Worm (Caenorhabditis elegans) whole organism, L1 larva: ENCODE measurements around the gene F41E6.7.

ENCODE experiments used
- F16B12.6 ChIP-seq: fragments of 150-350 bp; optimal IDR thresholded peaks from 2 replicates; lab custom pipeline; 2014; ENCODE audit warnings: missing biosample characterization, missing genetic modification characterization
- aha-1 ChIP-seq: fragments of 150-350 bp; optimal IDR thresholded peaks from 2 replicates; lab custom pipeline; 2014; ENCODE audit warnings: missing biosample characterization, missing genetic modification characterization
- alr-1 ChIP-seq: fragments of 200-800 bp; sonication (Bioruptor generic); optimal IDR thresholded peaks from 2 replicates; lab custom pipeline; 2018; ENCODE audit warnings: borderline replicate concordance, mild to moderate bottlenecking, missing genetic modification characterization, missing compliant biosample characterization
- ama-1 ChIP-seq: fragments of 150-350 bp; optimal IDR thresholded peaks from 2 replicates; lab custom pipeline; 2014
- blmp-1 ChIP-seq: fragments of 150-350 bp; optimal IDR thresholded peaks from 2 replicates; lab custom pipeline; 2014; ENCODE audit warnings: missing biosample characterization, missing genetic modification characterization
- ceh-8 ChIP-seq: fragments of 200-800 bp; sonication (Bioruptor generic); optimal IDR thresholded peaks from 2 replicates; lab custom pipeline; 2018; ENCODE audit warnings: mild to moderate bottlenecking, missing genetic modification characterization, moderate library complexity, missing compliant biosample characterization
- ceh-88 ChIP-seq: fragments of 200-800 bp; sonication (Bioruptor generic); IDR thresholded peaks from 2 replicates; pipeline ENCODE4 v1.3.6; 2022; ENCODE audit warnings: missing genetic modification characterization, missing compliant biosample characterization
- ceh-90 ChIP-seq: sonication (generic microtip); optimal IDR thresholded peaks from 2 replicates; lab custom pipeline; 2016; ENCODE audit warnings: missing genetic modification characterization, missing compliant biosample characterization
- ces-1 ChIP-seq: fragments of 150-350 bp; optimal IDR thresholded peaks from 2 replicates; lab custom pipeline; 2014; ENCODE audit warnings: missing biosample characterization, missing genetic modification reagents, missing genetic modification characterization
- dpl-1 ChIP-seq, 3 experiments: fragments of 150-350 bp in 2 of 3; sonication (generic microtip) in 1 of 3; optimal IDR thresholded peaks; 2 replicates each; lab custom pipeline; 2014 to 2017; ENCODE audit warnings: missing biosample characterization in 3 of 3, missing genetic modification characterization in 3 of 3, missing genetic modification reagents in 3 of 3
- efl-1 ChIP-seq, 4 experiments: fragments of 150-350 bp; optimal IDR thresholded peaks in 3 of 4; peaks in 1 of 4; 1 replicate in 1 of 4; 2 replicates in 3 of 4; lab custom pipeline; 2014; ENCODE audit warnings: missing biosample characterization in 2 of 4, missing genetic modification characterization in 2 of 4, missing genetic modification reagents in 2 of 4
- efl-3 ChIP-seq: fragments of 200-800 bp; sonication (Bioruptor generic); optimal IDR thresholded peaks from 2 replicates; lab custom pipeline; 2018; ENCODE audit warnings: mild to moderate bottlenecking, missing genetic modification characterization, missing compliant biosample characterization
- egl-13 ChIP-seq: sonication (generic microtip); optimal IDR thresholded peaks from 2 replicates; lab custom pipeline; 2016; ENCODE audit warnings: missing genotype, missing genetic modification reagents, missing genetic modification characterization, missing compliant biosample characterization
- elt-2 ChIP-seq: sonication (generic microtip); optimal IDR thresholded peaks from 2 replicates; lab custom pipeline; 2016; ENCODE audit warnings: missing genetic modification characterization, mild to moderate bottlenecking, inconsistent platforms, missing compliant biosample characterization, missing genetic modification reagents
- elt-3 ChIP-seq, 6 experiments: fragments of 150-350 bp in 1 of 6; sonication (generic microtip); optimal IDR thresholded peaks; 2 replicates each; lab custom pipeline; 2017 to 2018; ENCODE audit warnings: missing biosample characterization in 6 of 6, missing genetic modification characterization in 6 of 6, inconsistent platforms in 1 of 6
- fkh-10 ChIP-seq: sonication (generic microtip); optimal IDR thresholded peaks from 2 replicates; lab custom pipeline; 2017; ENCODE audit warnings: missing biosample characterization, missing genetic modification reagents, missing genetic modification characterization
- fkh-4 ChIP-seq: sonication (generic microtip); optimal IDR thresholded peaks from 2 replicates; lab custom pipeline; 2016; ENCODE audit warnings: missing compliant biosample characterization, missing genetic modification characterization, borderline replicate concordance
- fos-1 ChIP-seq: fragments of 150-350 bp; optimal IDR thresholded peaks from 2 replicates; lab custom pipeline; 2014; ENCODE audit warnings: missing biosample characterization, missing genetic modification characterization
- hlh-4 ChIP-seq: sonication (generic microtip); optimal IDR thresholded peaks from 2 replicates; lab custom pipeline; 2016; ENCODE audit warnings: mild to moderate bottlenecking, missing genetic modification characterization, missing compliant biosample characterization
- lin-13 ChIP-seq: fragments of 150-350 bp; optimal IDR thresholded peaks from 2 replicates; lab custom pipeline; 2014; ENCODE audit warnings: missing biosample characterization, missing genetic modification reagents, missing genetic modification characterization
- lin-35 ChIP-seq, 2 experiments: fragments of 150-350 bp; optimal IDR thresholded peaks; 2 replicates each; lab custom pipeline; 2014; ENCODE audit warnings: missing biosample characterization in 2 of 2, missing genetic modification characterization in 2 of 2, missing genetic modification reagents in 2 of 2
- nhr-237 ChIP-seq: fragments of 150-350 bp; optimal IDR thresholded peaks from 2 replicates; lab custom pipeline; 2014; ENCODE audit warnings: missing biosample characterization, missing genetic modification characterization
- nhr-28 ChIP-seq: fragments of 150-350 bp; optimal IDR thresholded peaks from 2 replicates; lab custom pipeline; 2014; ENCODE audit warnings: missing biosample characterization, missing genetic modification characterization
- nhr-47 ChIP-seq: sonication (generic microtip); optimal IDR thresholded peaks from 2 replicates; lab custom pipeline; 2016; ENCODE audit warnings: mild to moderate bottlenecking, missing genetic modification characterization, moderate library complexity, missing compliant biosample characterization
- nhr-84 ChIP-seq: sonication (generic microtip); optimal IDR thresholded peaks from 2 replicates; lab custom pipeline; 2017; ENCODE audit warnings: missing biosample characterization, missing genetic modification characterization
- pag-3 ChIP-seq: sonication (generic microtip); optimal IDR thresholded peaks from 2 replicates; lab custom pipeline; 2017; ENCODE audit warnings: missing genetic modification characterization, mild to moderate bottlenecking, missing compliant biosample characterization, antibody characterized with exemption, borderline replicate concordance; ENCODE audit not compliant: insufficient read depth
- pqm-1 ChIP-seq: sonication (generic microtip); optimal IDR thresholded peaks from 3 replicates; lab custom pipeline; 2017; ENCODE audit warnings: missing biosample characterization, missing genetic modification characterization
- snu-23 ChIP-seq: sonication (generic microtip); optimal IDR thresholded peaks from 2 replicates; lab custom pipeline; 2016; ENCODE audit warnings: missing genetic modification characterization, missing compliant biosample characterization
- sup-37 ChIP-seq: fragments of 200-800 bp; sonication (Bioruptor generic); optimal IDR thresholded peaks from 2 replicates; lab custom pipeline; 2018; ENCODE audit warnings: mild to moderate bottlenecking, missing genetic modification characterization, missing compliant biosample characterization
- swsn-7 ChIP-seq: sonication (generic microtip); optimal IDR thresholded peaks from 2 replicates; lab custom pipeline; 2016; ENCODE audit warnings: missing genetic modification characterization, missing compliant biosample characterization
- tlp-1 ChIP-seq: fragments of 150-350 bp; optimal IDR thresholded peaks from 2 replicates; lab custom pipeline; 2014; ENCODE audit warnings: missing biosample characterization, missing genetic modification characterization
- unc-30 ChIP-seq: sonication (generic microtip); optimal IDR thresholded peaks from 2 replicates; lab custom pipeline; 2017; ENCODE audit warnings: missing biosample characterization, missing genetic modification characterization
- unc-62 ChIP-seq: fragments of 150-350 bp; optimal IDR thresholded peaks from 2 replicates; lab custom pipeline; 2014; ENCODE audit warnings: missing biosample characterization, missing genetic modification reagents, missing genetic modification characterization
- xbp-1 ChIP-seq: sonication (generic microtip); optimal IDR thresholded peaks from 2 replicates; lab custom pipeline; 2016; ENCODE audit warnings: missing genetic modification characterization, missing compliant biosample characterization
- ztf-11 ChIP-seq, 2 experiments: sonication (generic microtip); optimal IDR thresholded peaks; 2 replicates each; lab custom pipeline; 2016 to 2017; ENCODE audit warnings: missing genetic modification characterization in 2 of 2, missing biosample characterization in 1 of 2, missing compliant biosample characterization in 1 of 2

Gene F41E6.7

ce11 chrV:8648251-8648650, 49.2 kb upstream of the F41E6.7 start (continued):
- TF ChIP-seq pag-3 (tag; lab: Kevin White, UChicago) (no peak), alr-1 (tag; lab: Kevin White, UChicago) (no peak)

ce11 chrV:8643093-8643492, 44.0 kb upstream of the F41E6.7 start, which contains the start of gene asp-13:
Gene asp-13 (minus strand): TSS chrV:8643193.
- TF ChIP-seq blmp-1 (tag; lab: Kevin White, UChicago): no peak
- no peak for TF ChIP-seq snu-23 (GFP tag; lab: Kevin White, UChicago)
- TF ChIP-seq ama-1 (lab: Kevin White, UChicago): no peak
- TF ChIP-seq elt-2 (tag; lab: Kevin White, UChicago): peak; percentile 22
- TF ChIP-seq, all 84 proteins: peak for 1

- TF ChIP-seq efl-1 (optimal IDR thresholded peaks at IDR 0.05; lab: Kevin White, UChicago) (no peak), efl-1 (GFP tag; optimal IDR thresholded peaks at IDR 0.05 in 1 of 2; lab: Kevin White, UChicago) (peak in 1 of 2 experiments; percentile 85), xbp-1 (no peak)
Observed at ce11 chrV:8641266-8641665, 42.2 kb upstream of the F41E6.7 start, which contains the start of gene F28A12.3. Gene F28A12.3 (minus strand): TSS chrV:8641366.

ce11 chrV:8637666-8638271, 38.7 kb upstream of the F41E6.7 start, which contains the start of the genes F28A12.10 and acd-4:
Gene F28A12.10 (minus strand): TSS chrV:8637766.
Gene acd-4 (plus strand): TSS chrV:8638221.
- TF ChIP-seq fkh-4 (tag; lab: Kevin White, UChicago) (no peak), dpl-1 (GFP tag; optimal IDR thresholded peaks at IDR 0.05; lab: Kevin White, UChicago) (no peak), nhr-237 (no peak), ces-1 (no peak), ceh-8 (GFP tag; lab: Kevin White, UChicago) (no peak), aha-1 (tag; lab: Kevin White, UChicago) (no peak), ceh-90 (tag; lab: Kevin White, UChicago) (no peak), fkh-10 (GFP tag; lab: Kevin White, UChicago) (no peak), nhr-84 (no peak), sup-37 (GFP tag; lab: Kevin White, UChicago) (no peak), F16B12.6 (tag; lab: Kevin White, UChicago) (no peak), tlp-1 (tag; lab: Kevin White, UChicago) (no peak), egl-13 (tag; lab: Kevin White, UChicago) (no peak), efl-1 (optimal IDR thresholded peaks at IDR 0.05; lab: Kevin White, UChicago) (no peak), efl-1 (GFP tag; optimal IDR thresholded peaks at IDR 0.05 in 1 of 2; lab: Kevin White, UChicago) (no peak)

ce11 chrV:8636907-8637306, 37.8 kb upstream of the F41E6.7 start, which contains the start of gene grl-12:
Gene grl-12 (minus strand): TSS chrV:8637007.
- TF ChIP-seq unc-62 (GFP tag; lab: Kevin White, UChicago): no peak
- TF ChIP-seq efl-3: no peak
- TF ChIP-seq nhr-28: no peak
- TF ChIP-seq tlp-1 (tag; lab: Kevin White, UChicago): no peak
- TF ChIP-seq ztf-11 (tag; optimal IDR thresholded peaks at IDR 0.05; lab: Kevin White, UChicago): no peak
- TF ChIP-seq xbp-1: no peak
- no peak for TF ChIP-seq hlh-4 (tag; lab: Kevin White, UChicago)
- no peak for TF ChIP-seq alr-1 (tag; lab: Kevin White, UChicago)
- no peak for TF ChIP-seq efl-1 (optimal IDR thresholded peaks at IDR 0.05; lab: Kevin White, UChicago)
- TF ChIP-seq efl-1 (GFP tag; optimal IDR thresholded peaks at IDR 0.05 in 1 of 2; lab: Kevin White, UChicago): no peak
- TF ChIP-seq ceh-8 (GFP tag; lab: Kevin White, UChicago): no peak
- TF ChIP-seq ama-1 (lab: Kevin White, UChicago): no peak
- no peak for TF ChIP-seq sup-37 (GFP tag; lab: Kevin White, UChicago)
- TF ChIP-seq pag-3 (tag; lab: Kevin White, UChicago): no peak
- no peak for TF ChIP-seq ceh-88 (GFP tag; lab: Robert Waterston, UW)

- TF ChIP-seq swsn-7 (tag; lab: Kevin White, UChicago): no peak
- TF ChIP-seq fkh-10 (GFP tag; lab: Kevin White, UChicago): no peak
- TF ChIP-seq tlp-1 (tag; lab: Kevin White, UChicago): no peak
- TF ChIP-seq pag-3 (tag; lab: Kevin White, UChicago): no peak
- no peak for TF ChIP-seq egl-13 (tag; lab: Kevin White, UChicago)
- no peak for TF ChIP-seq elt-3 (tag; optimal IDR thresholded peaks at IDR 0.05; lab: Kevin White, UChicago)
- no peak for TF ChIP-seq lin-13 (GFP tag; lab: Kevin White, UChicago)
- no peak for TF ChIP-seq ceh-8 (GFP tag; lab: Kevin White, UChicago)
- TF ChIP-seq nhr-47: no peak
- no peak for TF ChIP-seq ceh-88 (GFP tag; lab: Robert Waterston, UW)
- no peak for TF ChIP-seq lin-35 (GFP tag; optimal IDR thresholded peaks at IDR 0.05; lab: Kevin White, UChicago)
- TF ChIP-seq dpl-1 (GFP tag; optimal IDR thresholded peaks at IDR 0.05; lab: Kevin White, UChicago): no peak
- no peak for TF ChIP-seq pqm-1
- no peak for TF ChIP-seq ceh-90 (tag; lab: Kevin White, UChicago)
- TF ChIP-seq fos-1 (tag; lab: Kevin White, UChicago): no peak
- TF ChIP-seq unc-30 (tag; lab: Kevin White, UChicago): no peak
- TF ChIP-seq efl-3: no peak
Observed at ce11 chrV:8635575-8635974, 36.5 kb upstream of the F41E6.7 start, which contains the start of gene oac-29. Gene oac-29 (minus strand): TSS chrV:8635675.
